Worm (Caenorhabditis elegans) whole organism, L3 larva: ENCODE data around the gene C40C9.4.

ENCODE experiments used
- aly-2 ChIP-seq: fragments of 150-350 bp; optimal IDR thresholded peaks from 2 replicates; lab custom pipeline; 2014; ENCODE audit warnings: missing biosample characterization, missing genetic modification characterization
- ceh-82 ChIP-seq: fragments of 150-350 bp; optimal IDR thresholded peaks from 2 replicates; lab custom pipeline; 2014; ENCODE audit warnings: missing biosample characterization, missing genetic modification characterization
- elt-1 ChIP-seq: fragments of 150-350 bp; optimal IDR thresholded peaks from 2 replicates; lab custom pipeline; 2014; ENCODE audit warnings: missing biosample characterization, missing genetic modification characterization
- fkh-10 ChIP-seq: sonication (generic microtip); optimal IDR thresholded peaks from 2 replicates; lab custom pipeline; 2017; ENCODE audit warnings: missing biosample characterization, missing genetic modification reagents, missing genetic modification characterization
- nhr-11 ChIP-seq: fragments of 150-350 bp; optimal IDR thresholded peaks from 2 replicates; lab custom pipeline; 2014; ENCODE audit warnings: missing biosample characterization, missing genetic modification characterization
- nhr-77 ChIP-seq: fragments of 150-350 bp; optimal IDR thresholded peaks from 2 replicates; lab custom pipeline; 2014; ENCODE audit warnings: missing biosample characterization, missing genetic modification characterization

DNA sequence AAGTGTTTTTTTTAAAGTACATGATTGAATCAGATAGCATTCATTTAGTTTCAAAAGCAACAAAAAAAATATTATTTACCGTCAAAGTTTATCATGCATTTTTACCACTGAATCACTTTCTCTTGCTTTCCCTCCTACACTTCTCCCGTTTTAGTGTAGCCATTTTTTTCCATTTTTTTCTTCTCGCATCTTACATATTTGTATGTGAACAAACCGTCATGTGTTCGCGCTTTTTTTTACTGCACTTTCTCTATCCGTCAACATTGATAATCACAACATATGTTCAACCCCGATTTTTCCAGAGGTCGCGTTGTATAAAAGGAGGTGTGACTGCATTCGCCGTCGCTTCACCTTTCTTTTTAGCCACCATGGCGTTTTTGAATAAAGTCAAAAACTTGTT lies 26.0 kb downstream of the C40C9.4 start, which contains the start of gene gck-4:
- TF ChIP-seq aly-2 (tag; lab: Kevin White, UChicago) (no peak), elt-1 (tag; lab: Kevin White, UChicago) (no peak), nhr-11 (no peak), ceh-82 (tag; lab: Kevin White, UChicago) (no peak), nhr-77 (no peak), fkh-10 (GFP tag; lab: Kevin White, UChicago) (no peak)
